Fruit fly (Drosophila melanogaster): ENCODE measurements around the gene Tm2.
A peak's percentile ranks its signal among the peaks of the same experiment; 100 is the strongest.

Tm2 gene

DNA sequence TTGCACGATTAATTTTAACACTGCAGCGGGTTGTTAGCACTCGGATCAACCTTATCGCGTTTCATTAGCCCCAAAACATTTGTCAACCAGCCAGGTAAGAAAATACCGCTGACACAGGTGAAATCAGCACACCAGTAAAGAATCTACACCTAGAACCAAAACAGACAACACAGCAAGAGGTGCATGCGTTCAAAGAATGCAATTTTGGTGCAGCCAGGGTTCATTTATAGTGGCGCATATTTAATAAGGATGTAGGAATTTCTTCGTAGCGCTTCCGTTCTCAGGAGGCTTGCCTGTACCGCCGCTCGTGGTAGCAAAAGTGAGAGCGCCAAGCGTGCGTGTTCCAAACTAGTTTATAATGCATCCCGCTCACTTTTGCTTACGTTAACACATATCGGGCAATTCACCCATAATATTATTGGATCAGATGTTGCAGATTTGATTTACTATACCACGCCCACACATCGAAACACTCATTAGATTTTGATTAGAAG is 32.5 kb downstream of the Tm2 start (continued):
- TF ChIP-seq esg (GFP tag; conservative IDR thresholded peaks at IDR 0.05) (peak; percentile 34; the same call in 1 of the 2 replicates), CG2889 (GFP tag; IDR thresholded peaks at IDR 0.05) (no peak), stc (GFP tag; IDR thresholded peaks at IDR 0.05) (peak; percentile 4; the same call in 1 of the 2 replicates), grau (tag; optimal IDR thresholded peaks at IDR 0.05) (peak; percentile 93), Camta (GFP tag; optimal IDR thresholded peaks at IDR 0.05) (no peak), CG9876 (GFP tag; optimal IDR thresholded peaks at IDR 0.05) (no peak), Gug (GFP tag; IDR thresholded peaks at IDR 0.05) (peak; percentile 9; the same call in 2 of the 4 replicates), Scr (GFP tag; IDR thresholded peaks at IDR 0.05; ENCODE audit: partially characterized antibody) (peak; percentile 16; the same call in 1 of the 2 replicates), al (GFP tag; IDR thresholded peaks at IDR 0.05) (0 out of 2 replicates have a peak, but pooled peaks have one; percentile 7), CG12659 (GFP tag; optimal IDR thresholded peaks at IDR 0.05) (no peak), Pdp1 (GFP tag; optimal IDR thresholded peaks at IDR 0.05) (peak in 1 of 2 experiments; percentile 4), CG7839 (tag; optimal IDR thresholded peaks at IDR 0.05) (no peak), CG10267 (tag; optimal IDR thresholded peaks at IDR 0.05) (no peak), sqz (GFP tag; optimal IDR thresholded peaks at IDR 0.05) (no peak), ind (GFP tag; optimal IDR thresholded peaks at IDR 0.05) (peak; percentile 14), crp (GFP tag; optimal IDR thresholded peaks at IDR 0.05) (no peak), Blimp-1 (GFP tag; optimal IDR thresholded peaks at IDR 0.05) (peak; percentile 63), CG31224 (GFP tag; IDR thresholded peaks at IDR 0.05) (peak; percentile 16; the same call in 1 of the 2 replicates), prd (optimal IDR thresholded peaks at IDR 0.05) (no peak), prd (GFP tag; IDR thresholded peaks at IDR 0.05) (no peak), dysf (GFP tag; IDR thresholded peaks at IDR 0.05) (peak; percentile 33; the same call in 1 of the 3 replicates), bcd (GFP tag; optimal IDR thresholded peaks at IDR 0.05) (no peak), CG16779 (GFP tag; IDR thresholded peaks at IDR 0.05) (no peak), Hr51 (GFP tag; optimal IDR thresholded peaks at IDR 0.05) (no peak), Trl (optimal IDR thresholded peaks at IDR 0.05) (peak in 1 of 2 experiments; percentile 27), Trl (GFP tag; optimal IDR thresholded peaks at IDR 0.05) (no peak), Dfd (GFP tag; optimal IDR thresholded peaks at IDR 0.05) (no peak), disco-r (GFP tag; optimal IDR thresholded peaks at IDR 0.05) (no peak), Rfx (GFP tag; IDR thresholded peaks at IDR 0.05) (peak; percentile 25; the same call in 1 of the 2 replicates), twi (tag; optimal IDR thresholded peaks at IDR 0.05) (no peak), CG2129 (GFP tag; IDR thresholded peaks at IDR 0.05; ENCODE audit: partially characterized antibody) (no peak), crol (GFP tag; IDR thresholded peaks at IDR 0.05) (no peak), row (GFP tag; IDR thresholded peaks at IDR 0.05) (peak; percentile 12; the same call in 1 of the 3 replicates), bigmax (GFP tag; optimal IDR thresholded peaks at IDR 0.05) (no peak), tgo (GFP tag; IDR thresholded peaks at IDR 0.05) (peak; percentile 25; the same call in 2 of the 3 replicates), CG34422 (GFP tag; IDR thresholded peaks at IDR 0.05) (peak; percentile 70; the same call in 1 of the 3 replicates), chif (GFP tag; optimal IDR thresholded peaks at IDR 0.05) (no peak), HLH3B (GFP tag; IDR thresholded peaks at IDR 0.05) (0 out of 2 replicates have a peak, but pooled peaks have one; percentile 22), lov (optimal IDR thresholded peaks at IDR 0.05) (no peak), lov (GFP tag; IDR thresholded peaks at IDR 0.05) (no peak), CG11696 (GFP tag; IDR thresholded peaks at IDR 0.05) (no peak), CG10543 (GFP tag; optimal IDR thresholded peaks at IDR 0.05) (no peak), hkb (optimal IDR thresholded peaks at IDR 0.05) (no peak), hkb (GFP tag; IDR thresholded peaks at IDR 0.05) (0 out of 2 replicates have a peak, but pooled peaks have one; percentile 23), cad (GFP tag; optimal IDR thresholded peaks at IDR 0.05) (no peak), Neu2 (GFP tag; optimal IDR thresholded peaks at IDR 0.05; ENCODE audit: borderline replicate concordance) (no peak)
